Fruit fly (Drosophila melanogaster): ENCODE data around the gene mop.

mop gene

dm6 chr3L:14728460-14728859 is 47.5 kb downstream of the mop start, which contains the start of gene CG13473:
Gene CG13473 (plus strand): TSS chr3L:14728760.
- no peak for TF ChIP-seq sage (GFP tag; optimal IDR thresholded peaks at IDR 0.05)
- TF ChIP-seq CG32264 (GFP tag; optimal IDR thresholded peaks at IDR 0.05), result no peak
- TF ChIP-seq usp (GFP tag; optimal IDR thresholded peaks at IDR 0.05), result no peak
- no peak for TF ChIP-seq pan (optimal IDR thresholded peaks at IDR 0.05)
- TF ChIP-seq rgr (GFP tag; optimal IDR thresholded peaks at IDR 0.05), result no peak
- no peak for TF ChIP-seq h (GFP tag; optimal IDR thresholded peaks at IDR 0.05)
- TF ChIP-seq Myc (optimal IDR thresholded peaks at IDR 0.05), result no peak
- no peak for TF ChIP-seq psq (GFP tag; optimal IDR thresholded peaks at IDR 0.05)
- TF ChIP-seq tai (GFP tag; optimal IDR thresholded peaks at IDR 0.05), result no peak
- TF ChIP-seq Jra (GFP tag; optimal IDR thresholded peaks at IDR 0.05), result no peak

Data from whole organism, wandering third instar larva.